Worm (Caenorhabditis elegans) whole organism, late embryonic: ENCODE results near the gene W02D7.8.

Source experiments
- C08G9.2 ChIP-seq: sonication (generic microtip); optimal IDR thresholded peaks from 2 replicates; lab custom pipeline; 2016; ENCODE audit warnings: mild to moderate bottlenecking, missing genetic modification characterization, moderate library complexity, missing compliant biosample characterization
- C38D4.7 ChIP-seq: fragments of 200-800 bp; sonication (Bioruptor generic); optimal IDR thresholded peaks from 2 replicates; lab custom pipeline; 2018; ENCODE audit warnings: mild to moderate bottlenecking, missing genetic modification characterization, moderate library complexity, missing compliant biosample characterization
- F13H6.1 ChIP-seq: sonication (generic microtip); optimal IDR thresholded peaks from 2 replicates; lab custom pipeline; 2016; ENCODE audit warnings: missing genetic modification characterization, missing compliant biosample characterization
- Y22D7AL.16 ChIP-seq: sonication (generic microtip); optimal IDR thresholded peaks from 2 replicates; lab custom pipeline; 2016; ENCODE audit warnings: missing genetic modification characterization, missing compliant biosample characterization
- ahr-1 ChIP-seq: sonication (generic microtip); optimal IDR thresholded peaks from 2 replicates; lab custom pipeline; 2016; ENCODE audit warnings: missing genetic modification characterization, missing compliant biosample characterization
- ama-1 ChIP-seq: fragments of 150-350 bp; optimal IDR thresholded peaks from 2 replicates; lab custom pipeline; 2014
- ceh-18 ChIP-seq: sonication (generic microtip); optimal IDR thresholded peaks from 2 replicates; lab custom pipeline; 2016; ENCODE audit warnings: missing genetic modification characterization, missing compliant biosample characterization
- ceh-19 ChIP-seq: fragments of 200-800 bp; sonication (Bioruptor generic); optimal IDR thresholded peaks from 2 replicates; lab custom pipeline; 2018; ENCODE audit warnings: mild to moderate bottlenecking, missing genetic modification characterization, missing compliant biosample characterization
- ceh-22 ChIP-seq: sonication (generic microtip); optimal IDR thresholded peaks from 2 replicates; lab custom pipeline; 2017; ENCODE audit warnings: missing biosample characterization, missing genetic modification characterization
- ceh-31 ChIP-seq: sonication (generic microtip); optimal IDR thresholded peaks from 2 replicates; lab custom pipeline; 2016; ENCODE audit warnings: missing genetic modification characterization, missing compliant biosample characterization
- ceh-48 ChIP-seq: sonication (generic microtip); optimal IDR thresholded peaks from 2 replicates; lab custom pipeline; 2016; ENCODE audit warnings: missing genetic modification characterization, inconsistent platforms, missing compliant biosample characterization
- ceh-6 ChIP-seq: fragments of 200-800 bp; sonication (Bioruptor generic); optimal IDR thresholded peaks from 2 replicates; lab custom pipeline; 2018; ENCODE audit warnings: mild to moderate bottlenecking, missing genetic modification characterization, missing compliant biosample characterization
- dmd-4 ChIP-seq: sonication (generic microtip); optimal IDR thresholded peaks from 2 replicates; lab custom pipeline; 2016; ENCODE audit warnings: borderline replicate concordance, missing genetic modification characterization, missing compliant biosample characterization
- dve-1 ChIP-seq: sonication (generic microtip); optimal IDR thresholded peaks from 2 replicates; lab custom pipeline; 2017; ENCODE audit warnings: antibody characterized with exemption, mild to moderate bottlenecking, missing genetic modification characterization, missing compliant biosample characterization
- elt-2 ChIP-seq: sonication (generic microtip); optimal IDR thresholded peaks from 2 replicates; lab custom pipeline; 2016; ENCODE audit warnings: missing genetic modification reagents, missing genetic modification characterization, missing compliant biosample characterization
- fkh-10 ChIP-seq: fragments of 150-350 bp; optimal IDR thresholded peaks from 2 replicates; lab custom pipeline; 2014; ENCODE audit warnings: missing biosample characterization, missing genetic modification reagents, missing genetic modification characterization
- madf-2 ChIP-seq: sonication (generic microtip); optimal IDR thresholded peaks from 2 replicates; lab custom pipeline; 2017; ENCODE audit warnings: missing genetic modification characterization, missing compliant biosample characterization
- npax-4 ChIP-seq: sonication (generic microtip); optimal IDR thresholded peaks from 2 replicates; lab custom pipeline; 2016; ENCODE audit warnings: missing genetic modification characterization, missing compliant biosample characterization
- odd-2 ChIP-seq: sonication (generic microtip); optimal IDR thresholded peaks from 2 replicates; lab custom pipeline; 2017; ENCODE audit warnings: antibody characterized with exemption, mild to moderate bottlenecking, missing genetic modification characterization, missing compliant biosample characterization
- pax-1 ChIP-seq: fragments of 150-350 bp; optimal IDR thresholded peaks from 2 replicates; lab custom pipeline; 2014; ENCODE audit warnings: missing biosample characterization, missing genetic modification characterization
- pha-2 ChIP-seq: sonication (generic microtip); optimal IDR thresholded peaks from 2 replicates; lab custom pipeline; 2017; ENCODE audit warnings: mild to moderate bottlenecking, missing genetic modification characterization, missing compliant biosample characterization
- pha-4 ChIP-seq: fragments of 150-350 bp; optimal IDR thresholded peaks from 2 replicates; lab custom pipeline; 2018; ENCODE audit warnings: missing biosample characterization, missing genetic modification reagents, missing genetic modification characterization
- pqm-1 ChIP-seq: sonication (generic microtip); optimal IDR thresholded peaks from 2 replicates; lab custom pipeline; 2016; ENCODE audit warnings: missing genetic modification characterization, missing compliant biosample characterization
- pros-1 ChIP-seq: fragments of 150-350 bp; optimal IDR thresholded peaks from 2 replicates; lab custom pipeline; 2014; ENCODE audit warnings: missing biosample characterization, missing genetic modification reagents, missing genetic modification characterization
- rnt-1 ChIP-seq: sonication (generic microtip); optimal IDR thresholded peaks from 2 replicates; lab custom pipeline; 2016; ENCODE audit warnings: missing genetic modification characterization, missing compliant biosample characterization
- sox-2 ChIP-seq: fragments of 200-800 bp; sonication (Bioruptor generic); IDR thresholded peaks from 2 replicates; pipeline ENCODE4 v1.3.6; 2022; ENCODE audit warnings: missing genetic modification reagents, missing genetic modification characterization, missing compliant biosample characterization
- syd-9 ChIP-seq: sonication (generic microtip); optimal IDR thresholded peaks from 2 replicates; lab custom pipeline; 2016; ENCODE audit warnings: mild to moderate bottlenecking, missing genetic modification characterization, moderate library complexity, missing compliant biosample characterization
- tbx-2 ChIP-seq: sonication (generic microtip); optimal IDR thresholded peaks from 2 replicates; lab custom pipeline; 2016; ENCODE audit warnings: missing genetic modification characterization, missing compliant biosample characterization
- unc-3 ChIP-seq, 2 experiments: fragments of 200-800 bp in 1 of 2; sonication (Bioruptor generic) in 1 of 2; sonication (generic microtip) in 1 of 2; conservative IDR thresholded peaks in 1 of 2; optimal IDR thresholded peaks in 1 of 2; 2 replicates each; pipeline versions ENCODE4 v1.3.6 to Lab custom; 2016 to 2022; ENCODE audit warnings: missing compliant biosample characterization in 2 of 2, missing genetic modification characterization in 2 of 2, missing genetic modification reagents in 1 of 2
- unc-42 ChIP-seq: sonication (generic microtip); optimal IDR thresholded peaks from 2 replicates; lab custom pipeline; 2016; ENCODE audit warnings: missing genotype, missing genetic modification characterization, missing compliant biosample characterization
- unc-55 ChIP-seq: sonication (generic microtip); optimal IDR thresholded peaks from 2 replicates; lab custom pipeline; 2017; ENCODE audit warnings: missing biosample characterization, missing genetic modification reagents, missing genetic modification characterization
- zip-5 ChIP-seq: sonication (generic microtip); optimal IDR thresholded peaks from 2 replicates; lab custom pipeline; 2016; ENCODE audit warnings: missing genetic modification characterization, missing compliant biosample characterization
- ztf-16 ChIP-seq: sonication (generic microtip); optimal IDR thresholded peaks from 2 replicates; lab custom pipeline; 2017; ENCODE audit warnings: missing genetic modification characterization, missing compliant biosample characterization

Gene W02D7.8

DNA sequence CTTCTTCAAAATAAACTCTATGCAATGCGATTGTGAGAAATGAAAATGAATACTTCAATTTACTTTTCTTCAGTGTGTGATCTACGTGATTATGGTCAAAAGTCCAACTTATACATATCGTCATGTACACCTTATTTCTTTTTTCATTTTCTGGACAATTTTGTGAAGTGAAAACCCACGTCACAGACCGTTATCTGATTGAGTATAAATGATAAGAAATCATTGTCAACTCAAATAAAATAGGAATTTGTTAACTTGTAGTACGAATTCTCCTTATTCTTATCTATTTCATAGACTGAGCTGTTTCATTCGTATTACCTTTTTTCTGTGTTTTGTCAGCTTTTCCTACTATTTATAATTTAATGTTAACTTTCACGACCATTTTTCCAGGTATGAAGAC lies 34.3 kb downstream of the W02D7.8 start, which contains the start of gene asp-5:
asp-5 (plus strand) TSS at position 391 of the 400 bp plus-strand sequence.
- TF ChIP-seq ceh-18 (no peak), elt-2 (tag; lab: Kevin White, UChicago) (peak; percentile 34)
- TF ChIP-seq, all 69 proteins: peak for 1

DNA sequence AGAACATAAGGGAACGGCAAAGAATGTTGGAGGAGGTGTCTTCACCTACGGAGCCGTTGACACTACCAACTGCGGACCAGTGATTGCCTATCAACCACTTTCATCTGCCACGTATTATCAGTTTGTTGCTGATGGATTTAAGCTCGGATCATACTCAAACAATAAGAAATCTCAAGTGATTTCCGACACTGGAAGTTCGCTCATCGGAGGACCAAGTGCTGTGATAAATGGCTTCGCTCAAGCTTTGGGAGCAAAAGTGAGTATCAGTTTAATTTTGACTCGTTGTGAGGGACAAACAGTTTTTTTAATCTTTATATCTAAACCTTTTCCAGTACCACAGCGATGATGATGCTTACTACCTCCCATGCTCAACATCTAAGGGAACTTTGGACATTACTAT lies 34.9 kb downstream of the W02D7.8 start:
- TF ChIP-seq Y22D7AL.16 (tag; lab: Kevin White, UChicago) (no peak), zip-5 (no peak), ceh-31 (no peak), unc-3 (GFP tag; conservative IDR thresholded peaks at IDR 0.05; lab: Robert Waterston, UW) (no peak), unc-3 (tag; optimal IDR thresholded peaks at IDR 0.05; lab: Kevin White, UChicago) (no peak), C08G9.2 (no peak), ceh-19 (GFP tag; lab: Kevin White, UChicago) (no peak), unc-42 (tag; lab: Kevin White, UChicago) (no peak), rnt-1 (tag; lab: Kevin White, UChicago) (no peak), odd-2 (tag; lab: Kevin White, UChicago) (no peak), F13H6.1 (tag; lab: Kevin White, UChicago) (no peak), sox-2 (GFP tag; lab: Robert Waterston, UW) (no peak), dmd-4 (tag; lab: Kevin White, UChicago) (no peak), npax-4 (no peak)

DNA sequence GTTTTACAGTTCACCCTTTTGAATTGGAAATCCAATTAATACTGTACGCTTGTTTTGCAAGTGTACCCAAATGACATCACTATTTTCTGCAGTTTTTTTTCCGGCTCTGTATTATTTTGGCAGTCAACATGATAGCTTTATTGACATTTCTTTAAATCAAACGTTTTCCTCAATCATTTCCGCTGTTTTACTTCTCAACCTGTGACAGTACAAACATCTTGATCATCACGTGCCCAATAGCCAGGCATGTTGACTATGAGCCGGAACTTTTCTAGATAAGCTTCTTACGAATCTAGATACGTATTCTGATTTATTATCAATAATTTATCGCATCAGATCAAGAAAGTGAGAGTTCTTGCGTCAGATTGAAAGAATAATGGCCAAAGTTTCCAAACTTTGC lies 36.4 kb downstream of the W02D7.8 start:
- TF ChIP-seq pha-4 (tag; lab: Kevin White, UChicago) (no peak), ama-1 (lab: Kevin White, UChicago) (no peak), syd-9 (tag; lab: Kevin White, UChicago) (no peak), fkh-10 (no peak), madf-2 (tag; lab: Kevin White, UChicago) (no peak), ceh-6 (GFP tag; lab: Kevin White, UChicago) (no peak), dve-1 (tag; lab: Kevin White, UChicago) (no peak), odd-2 (tag; lab: Kevin White, UChicago) (no peak), ceh-18 (no peak), pros-1 (tag; lab: Kevin White, UChicago) (no peak), ahr-1 (tag; lab: Kevin White, UChicago) (no peak), C38D4.7 (no peak), pax-1 (no peak), ztf-16 (tag; lab: Kevin White, UChicago) (no peak), pha-2 (tag; lab: Kevin White, UChicago) (no peak), unc-55 (no peak), tbx-2 (tag; lab: Kevin White, UChicago) (no peak)
- TF ChIP-seq, all 69 proteins: peak for 0

DNA sequence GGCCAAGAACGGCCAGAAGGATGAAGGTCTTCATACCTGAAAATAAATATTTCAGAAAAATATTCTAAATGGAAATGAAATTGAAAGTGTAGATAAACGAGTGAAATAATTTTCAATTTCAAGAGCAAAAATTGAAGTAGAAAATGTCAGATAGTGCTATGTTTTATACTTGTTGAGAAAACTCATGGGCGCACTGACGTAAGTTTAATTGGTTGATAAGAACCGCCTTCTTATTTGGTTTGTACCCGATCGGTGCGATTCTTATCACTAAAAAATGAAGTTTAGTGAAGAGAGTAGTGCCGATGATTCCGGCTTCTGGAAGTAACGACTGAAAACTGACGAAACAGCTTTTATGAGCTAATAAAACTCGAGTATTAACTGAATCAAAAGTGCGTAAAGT lies 37.4 kb downstream of the W02D7.8 start, which contains the start of the genes asp-6 and asp-12:
asp-6 (minus strand) TSS at position 36 of the 400 bp plus-strand sequence.
asp-12 (plus strand) TSS at position 309 of the 400 bp plus-strand sequence.
- TF ChIP-seq elt-2 (tag; lab: Kevin White, UChicago) (peak; percentile 46), C38D4.7 (no peak), pqm-1 (tag; lab: Kevin White, UChicago) (peak; percentile 2), F13H6.1 (tag; lab: Kevin White, UChicago) (no peak), pha-4 (tag; lab: Kevin White, UChicago) (no peak)

DNA sequence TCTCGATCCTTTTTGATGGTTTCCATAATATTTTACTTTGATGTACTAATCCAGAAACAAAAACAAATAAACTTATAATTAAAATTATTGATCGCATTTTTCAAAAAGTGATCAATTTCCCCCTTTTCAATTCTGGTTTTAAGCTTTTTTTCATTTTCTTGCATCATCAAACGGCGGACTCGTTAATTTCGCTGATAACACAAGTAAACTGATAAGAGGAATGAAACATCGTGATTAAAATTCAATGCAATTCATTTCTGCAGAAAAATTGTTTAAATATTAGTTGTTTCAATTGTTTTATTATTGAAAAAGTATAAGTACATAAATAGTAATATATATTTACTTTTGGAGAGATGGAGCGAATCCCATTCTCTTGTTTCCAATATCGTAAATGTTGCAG lies 39.0 kb downstream of the W02D7.8 start:
- no peak for TF ChIP-seq C08G9.2
- no peak for TF ChIP-seq pha-2 (tag; lab: Kevin White, UChicago)
- no peak for TF ChIP-seq ceh-48 (tag; lab: Kevin White, UChicago)
- TF ChIP-seq syd-9 (tag; lab: Kevin White, UChicago) = no peak
- TF ChIP-seq C38D4.7 = no peak
- TF ChIP-seq elt-2 (tag; lab: Kevin White, UChicago) = peak; percentile 77
- TF ChIP-seq ceh-22 = no peak
